Worm (Caenorhabditis elegans): ENCODE measurements around the gene M6.11.

- no peak for TF ChIP-seq aly-2 (tag; optimal IDR thresholded peaks at IDR 0.05)
- TF ChIP-seq jun-1 (tag; optimal IDR thresholded peaks at IDR 0.05): no peak
- TF ChIP-seq pha-4 (GFP tag; IDR thresholded peaks at IDR 0.05): no peak
- no peak for TF ChIP-seq pha-4 (tag; optimal IDR thresholded peaks at IDR 0.05)
- TF ChIP-seq lin-29 (GFP tag; IDR thresholded peaks at IDR 0.05): no peak
- TF ChIP-seq nhr-11 (tag; optimal IDR thresholded peaks at IDR 0.05): no peak
- TF ChIP-seq unc-62 (GFP tag; optimal IDR thresholded peaks at IDR 0.05 in 1 of 2): peak in 1 of 2 experiments; percentile 9
- TF ChIP-seq unc-62 (tag; optimal IDR thresholded peaks at IDR 0.05): no peak
- TF ChIP-seq lir-3 (tag; optimal IDR thresholded peaks at IDR 0.05): no peak
- no peak for TF ChIP-seq nhr-77 (tag; optimal IDR thresholded peaks at IDR 0.05)
- TF ChIP-seq nhr-41 (GFP tag; IDR thresholded peaks at IDR 0.05): no peak
- no peak for TF ChIP-seq nhr-25 (tag; optimal IDR thresholded peaks at IDR 0.05; ENCODE audit: borderline replicate concordance, insufficient read depth)
- no peak for TF ChIP-seq Y105C5A.15 (GFP tag; IDR thresholded peaks at IDR 0.05)
- no peak for TF ChIP-seq lin-13 (GFP tag; optimal IDR thresholded peaks at IDR 0.05)
- no peak for TF ChIP-seq lin-39 (tag; optimal IDR thresholded peaks at IDR 0.05)
- TF ChIP-seq snpc-1.2 (GFP tag; IDR thresholded peaks at IDR 0.05): no peak
These were observed 23.6 kb downstream of the M6.11 start for ce11 chrX:617730-618129.
